Worm (Caenorhabditis elegans) whole organism, late embryonic: ENCODE results near the gene zip-1.

Source experiments
- ceh-34 ChIP-seq: sonication (generic microtip); optimal IDR thresholded peaks from 2 replicates; lab custom pipeline; 2016; ENCODE audit warnings: mild to moderate bottlenecking, missing genetic modification characterization, missing compliant biosample characterization
- fkh-10 ChIP-seq: fragments of 150-350 bp; optimal IDR thresholded peaks from 2 replicates; lab custom pipeline; 2014; ENCODE audit warnings: missing biosample characterization, missing genetic modification reagents, missing genetic modification characterization
- hlh-8 ChIP-seq: sonication (generic microtip); optimal IDR thresholded peaks from 2 replicates; lab custom pipeline; 2016; ENCODE audit warnings: missing genotype, missing genetic modification characterization, missing compliant biosample characterization
- nhr-11 ChIP-seq: fragments of 150-350 bp; optimal IDR thresholded peaks from 2 replicates; lab custom pipeline; 2014; ENCODE audit warnings: missing biosample characterization, missing genetic modification characterization
- pha-4 ChIP-seq: fragments of 150-350 bp; optimal IDR thresholded peaks from 2 replicates; lab custom pipeline; 2018; ENCODE audit warnings: missing biosample characterization, missing genetic modification reagents, missing genetic modification characterization
- rnt-1 ChIP-seq: sonication (generic microtip); optimal IDR thresholded peaks from 2 replicates; lab custom pipeline; 2016; ENCODE audit warnings: missing genetic modification characterization, missing compliant biosample characterization
- tbx-2 ChIP-seq: sonication (generic microtip); optimal IDR thresholded peaks from 2 replicates; lab custom pipeline; 2016; ENCODE audit warnings: missing genetic modification characterization, missing compliant biosample characterization
- zip-5 ChIP-seq: sonication (generic microtip); optimal IDR thresholded peaks from 2 replicates; lab custom pipeline; 2016; ENCODE audit warnings: missing genetic modification characterization, missing compliant biosample characterization

ce11 chrIII:12303084-12303483 is 30.5 kb upstream of the zip-1 start, which contains the start of gene mrp-8:
- TF ChIP-seq tbx-2 (tag; lab: Kevin White, UChicago), result no peak
- TF ChIP-seq zip-5 (tag; lab: Kevin White, UChicago), result no peak
- no peak for TF ChIP-seq rnt-1 (tag; lab: Kevin White, UChicago)
- TF ChIP-seq hlh-8 (tag; lab: Kevin White, UChicago), result no peak
- TF ChIP-seq nhr-11, result no peak
- no peak for TF ChIP-seq fkh-10 (GFP tag; lab: Kevin White, UChicago)
- TF ChIP-seq pha-4 (tag; lab: Kevin White, UChicago), result no peak
- no peak for TF ChIP-seq ceh-34 (tag; lab: Kevin White, UChicago)
